Fruit fly (Drosophila melanogaster) whole organism, adult: ENCODE results near the gene Or82a.

Experiments used
- CG11617 ChIP-seq: fragments of 200-800 bp; sonication (Bioruptor generic); optimal IDR thresholded peaks from 2 replicates; lab custom pipeline; 2017; ENCODE audit warnings: mild to moderate bottlenecking, missing biosample characterization, missing genetic modification reagents, missing genetic modification characterization
- CG12768 ChIP-seq: fragments of 200-800 bp; sonication (Bioruptor generic); optimal IDR thresholded peaks from 2 replicates; lab custom pipeline; 2017; ENCODE audit warnings: missing biosample characterization, missing genetic modification characterization, mild to moderate bottlenecking, moderate library complexity, missing genetic modification reagents
- CG14711 ChIP-seq: fragments of 200-800 bp; sonication (Bioruptor generic); optimal IDR thresholded peaks from 2 replicates; lab custom pipeline; 2018; ENCODE audit warnings: missing biosample characterization, mild to moderate bottlenecking, missing genetic modification characterization, moderate library complexity
- CG1620 ChIP-seq: fragments of 200-800 bp; sonication (Bioruptor generic); optimal IDR thresholded peaks from 2 replicates; lab custom pipeline; 2016; ENCODE audit warnings: missing biosample characterization, missing genetic modification characterization
- CG33017 ChIP-seq: fragments of 200-800 bp; sonication (Bioruptor generic); optimal IDR thresholded peaks from 2 replicates; lab custom pipeline; 2018; ENCODE audit warnings: missing biosample characterization, mild to moderate bottlenecking, missing genetic modification characterization, moderate library complexity
- CG5204 ChIP-seq: fragments of 200-800 bp; sonication (Bioruptor generic); optimal IDR thresholded peaks from 2 replicates; lab custom pipeline; 2016; ENCODE audit warnings: missing biosample characterization, missing genetic modification characterization
- CG7045 ChIP-seq: fragments of 200-800 bp; sonication (Bioruptor generic); optimal IDR thresholded peaks from 2 replicates; lab custom pipeline; 2017; ENCODE audit warnings: missing biosample characterization, mild to moderate bottlenecking, missing genetic modification characterization
- CG7101 ChIP-seq: fragments of 200-800 bp; sonication (Bioruptor generic); optimal IDR thresholded peaks from 2 replicates; lab custom pipeline; 2018; ENCODE audit warnings: missing biosample characterization, mild to moderate bottlenecking, missing genetic modification characterization, moderate library complexity
- Clk ChIP-seq: fragments of 200-800 bp; sonication (Bioruptor generic); optimal IDR thresholded peaks from 2 replicates; lab custom pipeline; 2017; ENCODE audit warnings: missing biosample characterization, missing genetic modification characterization
- Crg-1 ChIP-seq: fragments of 200-800 bp; sonication (Bioruptor generic); optimal IDR thresholded peaks from 2 replicates; lab custom pipeline; 2016; ENCODE audit warnings: missing biosample characterization, missing genetic modification characterization
- Hr96 ChIP-seq: fragments of 200-800 bp; sonication (Bioruptor generic); optimal IDR thresholded peaks from 2 replicates; lab custom pipeline; 2016; ENCODE audit warnings: missing biosample characterization, missing genetic modification characterization
- Mnt ChIP-seq: fragments of 200-800 bp; sonication (Bioruptor generic); optimal IDR thresholded peaks from 2 replicates; lab custom pipeline; 2016; ENCODE audit warnings: missing biosample characterization, mild to moderate bottlenecking, missing genetic modification characterization
- bab1 ChIP-seq: fragments of 200-800 bp; sonication (Bioruptor generic); optimal IDR thresholded peaks from 3 replicates; lab custom pipeline; 2019; ENCODE audit warnings: missing biosample characterization, mild to moderate bottlenecking, missing genetic modification characterization, moderate library complexity
- cic ChIP-seq: fragments of 200-800 bp; sonication (Bioruptor generic); optimal IDR thresholded peaks from 2 replicates; lab custom pipeline; 2017; ENCODE audit warnings: missing biosample characterization, mild to moderate bottlenecking, missing genetic modification characterization, moderate library complexity
- cnc ChIP-seq, 2 experiments: fragments of >200 bp; optimal IDR thresholded peaks; 2 replicates each; lab custom pipeline; 2017
- kay ChIP-seq: fragments of 200-800 bp; sonication (Bioruptor generic); peaks from one replicate; lab custom pipeline; 2016; ENCODE audit warnings: missing biosample characterization, missing genetic modification characterization, borderline replicate concordance
- ovo ChIP-seq: fragments of 200-800 bp; sonication (Bioruptor generic); optimal IDR thresholded peaks from 2 replicates; lab custom pipeline; 2016; ENCODE audit warnings: missing biosample characterization, missing genetic modification characterization
- pad ChIP-seq: fragments of 200-800 bp; sonication (Bioruptor generic); optimal IDR thresholded peaks from 3 replicates; lab custom pipeline; 2017; ENCODE audit warnings: missing biosample characterization, missing genetic modification characterization, mild to moderate bottlenecking, moderate library complexity, missing genetic modification reagents
- tj ChIP-seq: fragments of 200-800 bp; sonication (Bioruptor generic); optimal IDR thresholded peaks from 3 replicates; lab custom pipeline; 2017; ENCODE audit warnings: missing biosample characterization, mild to moderate bottlenecking, missing genetic modification characterization, moderate library complexity
- toe ChIP-seq: fragments of 200-800 bp; sonication (Bioruptor generic); optimal IDR thresholded peaks from 2 replicates; lab custom pipeline; 2016; ENCODE audit warnings: missing biosample characterization, missing genetic modification characterization

Or82a gene

DNA sequence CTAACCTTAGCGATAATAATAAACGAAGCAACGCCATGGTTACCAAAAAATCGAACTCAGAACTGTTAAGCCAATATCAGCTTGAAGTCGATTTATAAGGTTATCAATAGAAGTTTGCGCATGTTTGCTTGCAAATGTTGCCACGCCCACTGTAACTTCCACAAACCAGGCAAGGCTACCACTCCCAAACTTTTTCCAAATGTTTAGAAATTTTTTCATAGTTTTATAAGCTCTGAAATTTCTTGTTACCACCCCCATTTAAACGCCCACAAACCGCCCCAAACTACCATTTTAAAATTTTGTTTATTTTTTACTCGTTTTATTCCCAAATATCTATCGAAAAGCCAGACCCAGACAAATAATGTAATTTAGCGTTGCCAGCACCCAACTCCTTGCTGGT, 21.1 kb downstream of the Or82a start, which contains the start of gene flip:
Gene flip, minus strand, starts transcription at position 101 of the 400 bp plus-strand sequence.
- no peak for TF ChIP-seq CG11617 (GFP tag; lab: Kevin White, UChicago)
- no peak for TF ChIP-seq CG1620 (GFP tag; lab: Kevin White, UChicago)
- TF ChIP-seq pad (GFP tag; lab: Kevin White, UChicago), result no peak
- no peak for TF ChIP-seq Crg-1
- no peak for TF ChIP-seq ovo

DNA sequence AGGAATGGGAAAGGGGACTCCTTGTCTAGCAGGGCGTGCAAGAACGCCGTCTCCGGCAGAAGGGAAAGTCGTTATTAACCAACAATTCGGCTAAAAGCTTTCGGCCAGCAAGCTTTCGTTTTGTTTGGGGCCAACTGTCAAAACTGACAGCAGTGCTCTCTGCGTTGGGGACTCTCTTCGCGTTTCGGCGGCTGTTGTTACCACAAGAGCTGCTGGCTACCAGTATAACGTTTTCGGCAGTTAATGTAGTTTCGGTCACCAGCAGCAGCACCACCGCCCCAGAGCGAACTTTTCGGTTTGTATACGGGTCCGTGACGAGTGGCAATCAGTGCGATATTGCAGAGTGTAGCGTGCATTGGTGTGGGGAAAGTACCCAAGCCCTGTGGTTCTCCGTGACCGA, 23.3 kb downstream of the Or82a start, which contains the start of gene cpx:
Gene cpx, plus strand, starts transcription at position 160 of the 400 bp plus-strand sequence.
- TF ChIP-seq CG1620 (GFP tag; lab: Kevin White, UChicago) (no peak), Crg-1 (no peak), cnc (optimal IDR thresholded peaks at IDR 0.05; lab: Kevin White, UChicago) (no peak), Clk (GFP tag; lab: Kevin White, UChicago) (no peak), CG5204 (GFP tag; lab: Kevin White, UChicago) (no peak), toe (GFP tag; lab: Kevin White, UChicago) (no peak), CG11617 (GFP tag; lab: Kevin White, UChicago) (no peak), bab1 (GFP tag; lab: Kevin White, UChicago) (no peak), kay (no peak)

DNA sequence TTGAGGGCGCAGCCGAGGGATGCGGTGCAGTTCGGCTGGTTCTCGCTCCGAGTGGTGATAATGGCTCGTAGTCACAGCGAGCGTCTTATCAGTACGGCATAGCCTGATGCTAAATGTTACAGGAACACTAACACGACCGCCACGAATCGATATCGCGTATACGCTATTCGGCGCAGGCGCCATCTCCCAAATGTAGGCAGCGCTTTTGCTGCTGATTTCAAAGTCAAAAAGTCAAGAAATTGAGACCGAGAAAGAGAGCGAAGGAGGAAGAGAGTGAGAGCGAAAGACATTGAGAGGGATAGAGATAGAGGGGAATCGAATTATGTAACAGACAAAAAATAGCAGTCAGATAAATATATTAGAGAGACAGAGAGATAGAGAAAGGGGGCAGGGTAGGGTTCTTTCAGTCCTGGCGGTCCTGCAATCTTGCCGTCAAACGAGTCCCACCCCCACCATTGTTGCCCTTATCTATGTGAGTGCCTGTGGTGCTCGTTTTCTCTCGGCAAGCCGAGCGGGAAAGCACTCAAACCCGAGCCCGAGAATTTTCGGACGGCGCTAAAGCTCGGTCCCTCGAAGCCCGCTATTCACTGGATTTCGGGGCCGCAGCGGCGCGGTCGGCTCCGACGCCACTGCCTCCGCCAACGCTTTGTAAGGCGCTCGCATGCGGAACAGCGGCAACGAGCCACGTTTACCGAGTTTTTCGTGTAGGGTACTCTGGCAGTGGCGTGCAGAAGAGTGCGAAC, 24.5 kb downstream of the Or82a start:
- no peak for TF ChIP-seq kay
- TF ChIP-seq tj (GFP tag; lab: Kevin White, UChicago), result no peak
- no peak for TF ChIP-seq CG12768 (GFP tag; lab: Kevin White, UChicago)
- no peak for TF ChIP-seq bab1 (GFP tag; lab: Kevin White, UChicago)
- TF ChIP-seq CG1620 (GFP tag; lab: Kevin White, UChicago), result no peak
- no peak for TF ChIP-seq ovo
- TF ChIP-seq CG7045 (GFP tag; lab: Kevin White, UChicago), result no peak
- TF ChIP-seq CG7101 (tag; lab: Kevin White, UChicago), result no peak
- TF ChIP-seq CG5204 (GFP tag; lab: Kevin White, UChicago), result no peak
- TF ChIP-seq CG11617 (GFP tag; lab: Kevin White, UChicago), result no peak
- TF ChIP-seq cnc (optimal IDR thresholded peaks at IDR 0.05; lab: Kevin White, UChicago), result no peak
- no peak for TF ChIP-seq toe (GFP tag; lab: Kevin White, UChicago)
- no peak for TF ChIP-seq Mnt (GFP tag; lab: Kevin White, UChicago)
- peak; percentile 18 for TF ChIP-seq Hr96 (GFP tag; lab: Kevin White, UChicago)
- no peak for TF ChIP-seq Crg-1
- TF ChIP-seq cic (GFP tag; lab: Kevin White, UChicago), result peak; percentile 20

DNA sequence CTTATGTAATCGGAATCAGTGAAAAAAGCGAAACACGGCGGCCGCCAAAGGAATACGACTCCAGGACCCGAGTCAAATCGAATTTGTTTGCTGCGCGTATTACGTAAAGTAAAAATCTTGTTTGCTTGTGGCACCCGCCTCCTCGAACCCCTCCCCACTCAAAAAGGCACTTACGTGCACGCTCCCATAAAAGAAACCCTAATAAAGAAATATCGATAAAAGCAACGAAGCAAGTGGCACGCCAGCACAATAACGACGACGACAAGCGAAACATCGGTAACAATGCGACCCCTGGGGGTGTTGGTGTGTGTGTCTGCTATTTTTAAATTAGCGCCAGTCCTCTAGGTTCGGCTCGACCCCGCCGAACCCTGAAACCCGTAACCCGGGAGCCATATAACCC, 25.4 kb downstream of the Or82a start:
- TF ChIP-seq kay (no peak), CG14711 (tag; lab: Kevin White, UChicago) (no peak), cic (GFP tag; lab: Kevin White, UChicago) (no peak)

DNA sequence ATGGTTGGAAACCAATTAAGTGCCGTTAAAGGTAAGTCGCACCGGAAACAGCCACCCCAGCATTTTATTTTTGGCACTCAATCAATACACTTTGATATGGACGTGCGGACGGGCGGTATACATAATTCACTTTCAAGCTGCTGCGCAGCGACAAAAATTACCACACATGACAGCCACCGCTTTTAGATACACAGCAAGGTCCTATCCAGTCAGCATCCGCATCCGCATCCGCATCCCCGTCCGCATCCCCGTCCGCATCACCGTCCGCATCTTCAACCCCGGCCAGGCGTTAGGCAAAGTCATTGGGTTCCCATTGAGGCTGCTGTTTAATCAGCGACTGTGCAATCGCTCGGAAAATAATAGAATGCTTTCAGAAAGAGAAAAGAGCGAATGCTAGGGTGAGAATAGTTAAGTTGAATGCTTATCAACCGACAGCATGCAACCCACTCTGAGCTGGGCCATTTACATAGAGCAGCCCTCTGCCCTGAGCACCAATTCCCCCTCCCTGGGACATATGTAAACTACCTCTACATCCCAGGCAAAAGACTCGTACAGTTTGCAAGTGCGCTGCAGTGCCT, 27.7 kb downstream of the Or82a start:
- no peak for TF ChIP-seq pad (GFP tag; lab: Kevin White, UChicago)
- peak; percentile 35 for TF ChIP-seq cic (GFP tag; lab: Kevin White, UChicago)

- TF ChIP-seq cic (GFP tag; lab: Kevin White, UChicago), result peak; percentile 3
- TF ChIP-seq CG11617 (GFP tag; lab: Kevin White, UChicago), result no peak
These were observed 34.5 kb downstream of the Or82a start for dm6 chr3R:4291289-4291688.

- no peak for TF ChIP-seq CG1620 (GFP tag; lab: Kevin White, UChicago)
- TF ChIP-seq CG7045 (GFP tag; lab: Kevin White, UChicago), result no peak
- no peak for TF ChIP-seq Mnt (GFP tag; lab: Kevin White, UChicago)
- TF ChIP-seq CG33017, result no peak
- TF ChIP-seq Clk (GFP tag; lab: Kevin White, UChicago), result no peak
- TF ChIP-seq Hr96 (GFP tag; lab: Kevin White, UChicago), result no peak
- no peak for TF ChIP-seq kay
- no peak for TF ChIP-seq CG7101 (tag; lab: Kevin White, UChicago)
- no peak for TF ChIP-seq cic (GFP tag; lab: Kevin White, UChicago)
- TF ChIP-seq CG11617 (GFP tag; lab: Kevin White, UChicago), result no peak
- TF ChIP-seq bab1 (GFP tag; lab: Kevin White, UChicago), result no peak
- no peak for TF ChIP-seq Crg-1
- no peak for TF ChIP-seq CG12768 (GFP tag; lab: Kevin White, UChicago)
- TF ChIP-seq cnc (optimal IDR thresholded peaks at IDR 0.05; lab: Kevin White, UChicago), result no peak
- no peak for TF ChIP-seq CG5204 (GFP tag; lab: Kevin White, UChicago)
- TF ChIP-seq tj (GFP tag; lab: Kevin White, UChicago), result no peak
- no peak for TF ChIP-seq toe (GFP tag; lab: Kevin White, UChicago)
- TF ChIP-seq ovo, result no peak
- TF ChIP-seq pad (GFP tag; lab: Kevin White, UChicago), result no peak
These were observed 35.4 kb downstream of the Or82a start for dm6 chr3R:4292185-4292584.
